Worm (Caenorhabditis elegans) whole organism, L4 larva: ENCODE results near the gene nhr-269.

ENCODE experiments used
- F26F4.8 ChIP-seq: fragments of 200-800 bp; sonication (Bioruptor generic); conservative IDR thresholded peaks from 2 replicates; pipeline ENCODE4 v1.3.6; 2022; ENCODE audit warnings: missing genetic modification characterization, missing compliant biosample characterization
- Y75B8A.6 ChIP-seq: fragments of 200-800 bp; sonication (Bioruptor generic); IDR thresholded peaks from 2 replicates; pipeline ENCODE4 v1.3.6; 2022; ENCODE audit warnings: missing genetic modification reagents, missing genetic modification characterization, missing compliant biosample characterization
- ces-1 ChIP-seq: fragments of 150-350 bp; sonication (generic microtip); optimal IDR thresholded peaks from 4 replicates; lab custom pipeline; 2014; ENCODE audit warnings: missing biosample characterization, missing genetic modification reagents, missing genetic modification characterization
- fkh-10 ChIP-seq: fragments of 150-350 bp; optimal IDR thresholded peaks from 2 replicates; lab custom pipeline; 2014; ENCODE audit warnings: missing biosample characterization, missing genetic modification reagents, missing genetic modification characterization
- mep-1 ChIP-seq: fragments of 150-350 bp; sonication (generic microtip); optimal IDR thresholded peaks from 3 replicates; lab custom pipeline; 2014; ENCODE audit warnings: missing biosample characterization, missing genetic modification characterization
- nhr-28 ChIP-seq: fragments of 150-350 bp; optimal IDR thresholded peaks from 2 replicates; lab custom pipeline; 2014; ENCODE audit warnings: missing biosample characterization, missing genetic modification characterization
- pqm-1 ChIP-seq: sonication (generic microtip); optimal IDR thresholded peaks from 2 replicates; lab custom pipeline; 2017; ENCODE audit warnings: missing biosample characterization, missing genetic modification characterization
- unc-62 ChIP-seq, 3 experiments: fragments of 150-350 bp in 1 of 3; sonication (generic microtip); optimal IDR thresholded peaks in 2 of 3; peaks in 1 of 3; 1 replicate in 1 of 3; 2 replicates in 2 of 3; lab custom pipeline; 2014 to 2017; ENCODE audit warnings: missing biosample characterization in 3 of 3, missing genetic modification characterization in 3 of 3, missing genetic modification reagents in 3 of 3, missing genotype in 1 of 3

- no peak for TF ChIP-seq unc-62 (GFP tag; optimal IDR thresholded peaks at IDR 0.05 in 1 of 2; lab: Kevin White, UChicago)
- no peak for TF ChIP-seq unc-62 (tag; optimal IDR thresholded peaks at IDR 0.05; lab: Kevin White, UChicago)
- TF ChIP-seq fkh-10 (GFP tag; lab: Kevin White, UChicago), result no peak
- no peak for TF ChIP-seq ces-1 (GFP tag; lab: Kevin White, UChicago)
- no peak for TF ChIP-seq Y75B8A.6 (GFP tag; lab: Robert Waterston, UW)
- TF ChIP-seq mep-1 (tag; lab: Kevin White, UChicago), result no peak
- TF ChIP-seq F26F4.8, result no peak
- TF ChIP-seq nhr-28 (tag; lab: Kevin White, UChicago), result no peak
- TF ChIP-seq pqm-1 (tag; lab: Kevin White, UChicago), result no peak
Observed at ce11 chrV:15347292-15347691, 22.3 kb downstream of the nhr-269 start, which contains the start of gene C29F3.3.
